Fruit fly (Drosophila melanogaster) whole organism, embryonic: Measurements from ENCODE around the gene obst-F.

Source experiments
- Aef1 ChIP-seq: fragments of 200-800 bp; sonication (Bioruptor generic); IDR thresholded peaks from 3 replicates; pipeline ENCODE4 v1.3.6; 2022; ENCODE audit warnings: missing biosample characterization, missing genetic modification characterization
- Atf6 ChIP-seq: fragments of 200-800 bp; sonication (Bioruptor generic); IDR thresholded peaks from 2 replicates; pipeline ENCODE4 v1.3.6; 2022; ENCODE audit warnings: missing biosample characterization, missing genetic modification characterization
- B-H2 ChIP-seq: fragments of 200-800 bp; sonication (Bioruptor generic); optimal IDR thresholded peaks from 2 replicates; lab custom pipeline; 2018; ENCODE audit warnings: missing biosample characterization, mild to moderate bottlenecking, missing genetic modification characterization
- Bgb ChIP-seq: fragments of 200-800 bp; sonication (Bioruptor generic); IDR thresholded peaks from 2 replicates; pipeline ENCODE4 v1.3.6; 2022; ENCODE audit warnings: missing biosample characterization, missing genetic modification characterization; ENCODE audit not compliant: partially characterized antibody
- CG10543 ChIP-seq: fragments of 200-800 bp; sonication (Bioruptor generic); optimal IDR thresholded peaks from 3 replicates; lab custom pipeline; 2017; ENCODE audit warnings: missing biosample characterization, mild to moderate bottlenecking, missing genetic modification characterization, moderate library complexity
- CG17328 ChIP-seq: fragments of 200-800 bp; sonication (Bioruptor generic); IDR thresholded peaks from 2 replicates; pipeline ENCODE4 v1.3.6; 2022; ENCODE audit warnings: missing biosample characterization, missing genetic modification characterization
- CG17385 ChIP-seq: fragments of 200-800 bp; sonication (Bioruptor generic); optimal IDR thresholded peaks from 3 replicates; lab custom pipeline; 2018; ENCODE audit warnings: missing biosample characterization, mild to moderate bottlenecking, missing genetic modification characterization
- CG18599 ChIP-seq: fragments of 200-800 bp; sonication (Bioruptor generic); optimal IDR thresholded peaks from 3 replicates; lab custom pipeline; 2017; ENCODE audit warnings: missing biosample characterization, missing genetic modification characterization, mild to moderate bottlenecking, moderate library complexity, missing genetic modification reagents
- CG6254 ChIP-seq: fragments of 200-800 bp; sonication (Bioruptor generic); optimal IDR thresholded peaks from 3 replicates; lab custom pipeline; 2017; ENCODE audit warnings: mild to moderate bottlenecking, missing biosample characterization, missing genetic modification reagents, missing genetic modification characterization
- CG6854 ChIP-seq: fragments of 200-800 bp; sonication (Bioruptor generic); optimal IDR thresholded peaks from 3 replicates; lab custom pipeline; 2017; ENCODE audit warnings: missing biosample characterization, mild to moderate bottlenecking, missing genetic modification characterization
- CG7372 ChIP-seq: fragments of 200-800 bp; sonication (Bioruptor generic); IDR thresholded peaks from 2 replicates; pipeline ENCODE4 v1.3.6; 2022; ENCODE audit warnings: missing biosample characterization, missing genetic modification characterization
- CG8765 ChIP-seq: fragments of 200-800 bp; sonication (Bioruptor generic); IDR thresholded peaks from 2 replicates; pipeline ENCODE4 v1.3.6; 2022; ENCODE audit warnings: missing biosample characterization, missing genetic modification characterization
- Eip74EF ChIP-seq, 2 experiments: fragments of 200-800 bp in 1 of 2; fragments of >200 bp in 1 of 2; sonication (Bioruptor generic) in 1 of 2; optimal IDR thresholded peaks; 2 replicates each; lab custom pipeline; 2017 to 2019; ENCODE audit warnings: missing biosample characterization in 2 of 2, missing genetic modification characterization in 2 of 2, mild to moderate bottlenecking in 1 of 2, moderate library complexity in 1 of 2
- Elba2 ChIP-seq: fragments of 200-800 bp; sonication (Bioruptor generic); optimal IDR thresholded peaks from 3 replicates; lab custom pipeline; 2016; ENCODE audit warnings: missing biosample characterization, missing genetic modification characterization
- Fer1 ChIP-seq: fragments of 200-800 bp; sonication (Bioruptor generic); optimal IDR thresholded peaks from 2 replicates; lab custom pipeline; 2017; ENCODE audit warnings: missing biosample characterization, mild to moderate bottlenecking, missing genetic modification characterization
- Fer2 ChIP-seq: fragments of 200-800 bp; sonication (Bioruptor generic); optimal IDR thresholded peaks from 2 replicates; lab custom pipeline; 2018; ENCODE audit warnings: missing biosample characterization, mild to moderate bottlenecking, missing genetic modification characterization, moderate library complexity
- GATAe ChIP-seq: fragments of 200-800 bp; sonication (Bioruptor generic); conservative IDR thresholded peaks from 2 replicates; pipeline ENCODE4 v1.3.6; 2022; ENCODE audit warnings: missing biosample characterization, missing genetic modification characterization
- H2.0 ChIP-seq: fragments of 200-800 bp; sonication (Bioruptor generic); IDR thresholded peaks from 2 replicates; pipeline ENCODE4 v1.3.6; 2022; ENCODE audit warnings: missing biosample characterization, missing genetic modification characterization
- Hmr ChIP-seq: fragments of 200-800 bp; sonication (Bioruptor generic); optimal IDR thresholded peaks from 3 replicates; lab custom pipeline; 2017; ENCODE audit warnings: mild to moderate bottlenecking, missing biosample characterization, missing genetic modification reagents, missing genetic modification characterization
- Hr78 ChIP-seq, 2 experiments: fragments of 200-800 bp in 1 of 2; fragments of >200 bp in 1 of 2; sonication (Bioruptor generic) in 1 of 2; optimal IDR thresholded peaks; 2 replicates each; lab custom pipeline; 2017 to 2019; ENCODE audit warnings: missing biosample characterization in 2 of 2, missing genetic modification characterization in 2 of 2, mild to moderate bottlenecking in 1 of 2, moderate library complexity in 1 of 2
- NC2α ChIP-seq: fragments of 200-800 bp; sonication (Bioruptor generic); optimal IDR thresholded peaks from 2 replicates; lab custom pipeline; 2016; ENCODE audit warnings: missing biosample characterization, missing genetic modification characterization
- Nf-YC ChIP-seq: fragments of 200-800 bp; optimal IDR thresholded peaks from 3 replicates; lab custom pipeline; 2019; ENCODE audit warnings: missing biosample characterization, mild to moderate bottlenecking, missing genetic modification characterization, moderate library complexity
- NfI ChIP-seq: fragments of 200-800 bp; sonication (Bioruptor generic); optimal IDR thresholded peaks from 3 replicates; lab custom pipeline; 2018; ENCODE audit warnings: missing biosample characterization, mild to moderate bottlenecking, missing genetic modification characterization, moderate library complexity
- Rfx ChIP-seq: fragments of 200-800 bp; sonication (Bioruptor generic); IDR thresholded peaks from 2 replicates; pipeline ENCODE4 v1.3.6; 2022; ENCODE audit warnings: missing biosample characterization, missing genetic modification characterization
- Spps ChIP-seq: fragments of 200-800 bp; sonication (Bioruptor generic); optimal IDR thresholded peaks from 2 replicates; lab custom pipeline; 2018; ENCODE audit warnings: missing biosample characterization, mild to moderate bottlenecking, missing genetic modification characterization
- Sry-δ ChIP-seq: fragments of 200-800 bp; sonication (Bioruptor generic); optimal IDR thresholded peaks from 2 replicates; lab custom pipeline; 2016; ENCODE audit warnings: missing biosample characterization, missing genetic modification characterization
- Stat92E ChIP-seq, 3 experiments: fragments of >200 bp in 2 of 3; fragments of 200-800 bp in 1 of 3; sonication (Bioruptor generic) in 1 of 3; optimal IDR thresholded peaks; 2 replicates each; lab custom pipeline; 2017 to 2019; ENCODE audit warnings: missing biosample characterization in 3 of 3, missing genetic modification characterization in 3 of 3, mild to moderate bottlenecking in 1 of 3, moderate library complexity in 1 of 3
- aop ChIP-seq: fragments of 200-800 bp; sonication (Bioruptor generic); IDR thresholded peaks from 2 replicates; pipeline ENCODE4 v1.3.6; 2022; ENCODE audit warnings: missing biosample characterization, missing genetic modification characterization
- ci ChIP-seq: fragments of 200-800 bp; sonication (Bioruptor generic); IDR thresholded peaks from 3 replicates; pipeline ENCODE4 v1.3.6; 2022; ENCODE audit warnings: missing biosample characterization, missing genetic modification characterization
- dpn ChIP-seq, 2 experiments: fragments of 200-800 bp; sonication (Bioruptor generic); optimal IDR thresholded peaks; 3 replicates each; lab custom pipeline; 2016; ENCODE audit warnings: missing biosample characterization in 2 of 2, missing genetic modification characterization in 2 of 2
- ems ChIP-seq: fragments of 200-800 bp; sonication (Bioruptor generic); optimal IDR thresholded peaks from 3 replicates; lab custom pipeline; 2016; ENCODE audit warnings: missing biosample characterization, missing genetic modification characterization
- ewg ChIP-seq: fragments of 200-800 bp; sonication (Bioruptor generic); optimal IDR thresholded peaks from 3 replicates; lab custom pipeline; 2017; ENCODE audit warnings: mild to moderate bottlenecking, missing biosample characterization, missing genetic modification reagents, missing genetic modification characterization
- exex ChIP-seq: fragments of 200-800 bp; sonication (Bioruptor generic); optimal IDR thresholded peaks from 4 replicates; lab custom pipeline; 2018; ENCODE audit warnings: missing biosample characterization, mild to moderate bottlenecking, missing genetic modification characterization, moderate library complexity
- fd96Cb ChIP-seq: fragments of 200-800 bp; sonication (Bioruptor generic); optimal IDR thresholded peaks from 2 replicates; lab custom pipeline; 2018; ENCODE audit warnings: missing biosample characterization, mild to moderate bottlenecking, missing genetic modification characterization, moderate library complexity
- gem ChIP-seq: fragments of 200-800 bp; sonication (Bioruptor generic); optimal IDR thresholded peaks from 2 replicates; lab custom pipeline; 2019; ENCODE audit warnings: missing biosample characterization, mild to moderate bottlenecking, missing genetic modification characterization, moderate library complexity
- gfzf ChIP-seq: fragments of 200-800 bp; sonication (Bioruptor generic); optimal IDR thresholded peaks from 2 replicates; lab custom pipeline; 2016; ENCODE audit warnings: missing biosample characterization, mild to moderate bottlenecking, missing genetic modification characterization, moderate library complexity
- grn ChIP-seq: fragments of 200-800 bp; sonication (Bioruptor generic); optimal IDR thresholded peaks from 3 replicates; lab custom pipeline; 2017; ENCODE audit warnings: missing biosample characterization, missing genetic modification characterization
- ken ChIP-seq: fragments of 200-800 bp; sonication (Bioruptor generic); IDR thresholded peaks from 3 replicates; pipeline ENCODE4 v1.3.6; 2022; ENCODE audit warnings: missing biosample characterization, missing genetic modification characterization
- lab ChIP-seq: fragments of 200-800 bp; sonication (Bioruptor generic); optimal IDR thresholded peaks from 3 replicates; lab custom pipeline; 2017; ENCODE audit warnings: missing biosample characterization, missing genetic modification characterization, mild to moderate bottlenecking, moderate library complexity, missing genetic modification reagents
- nmo ChIP-seq: fragments of 200-800 bp; sonication (Bioruptor generic); optimal IDR thresholded peaks from 2 replicates; lab custom pipeline; 2018; ENCODE audit warnings: missing biosample characterization, mild to moderate bottlenecking, missing genetic modification characterization, moderate library complexity
- nom ChIP-seq: fragments of 200-800 bp; sonication (Bioruptor generic); optimal IDR thresholded peaks from 2 replicates; lab custom pipeline; 2017; ENCODE audit warnings: missing biosample characterization, missing genetic modification characterization, mild to moderate bottlenecking, moderate library complexity, missing genetic modification reagents
- scrt ChIP-seq: fragments of 200-800 bp; sonication (Bioruptor generic); optimal IDR thresholded peaks from 2 replicates; lab custom pipeline; 2018; ENCODE audit warnings: missing biosample characterization, mild to moderate bottlenecking, missing genetic modification characterization, moderate library complexity
- sens ChIP-seq: fragments of 200-800 bp; sonication (Bioruptor generic); peaks from one replicate; lab custom pipeline; 2016; ENCODE audit warnings: missing biosample characterization, missing genetic modification characterization
- sug ChIP-seq: fragments of 200-800 bp; optimal IDR thresholded peaks from 2 replicates; lab custom pipeline; 2019; ENCODE audit warnings: missing biosample characterization, mild to moderate bottlenecking, missing genetic modification characterization, moderate library complexity
- toy ChIP-seq: fragments of 200-800 bp; sonication (Bioruptor generic); IDR thresholded peaks from 2 replicates; pipeline ENCODE4 v1.3.6; 2022; ENCODE audit warnings: missing biosample characterization, missing genetic modification characterization

The obst-F gene

DNA sequence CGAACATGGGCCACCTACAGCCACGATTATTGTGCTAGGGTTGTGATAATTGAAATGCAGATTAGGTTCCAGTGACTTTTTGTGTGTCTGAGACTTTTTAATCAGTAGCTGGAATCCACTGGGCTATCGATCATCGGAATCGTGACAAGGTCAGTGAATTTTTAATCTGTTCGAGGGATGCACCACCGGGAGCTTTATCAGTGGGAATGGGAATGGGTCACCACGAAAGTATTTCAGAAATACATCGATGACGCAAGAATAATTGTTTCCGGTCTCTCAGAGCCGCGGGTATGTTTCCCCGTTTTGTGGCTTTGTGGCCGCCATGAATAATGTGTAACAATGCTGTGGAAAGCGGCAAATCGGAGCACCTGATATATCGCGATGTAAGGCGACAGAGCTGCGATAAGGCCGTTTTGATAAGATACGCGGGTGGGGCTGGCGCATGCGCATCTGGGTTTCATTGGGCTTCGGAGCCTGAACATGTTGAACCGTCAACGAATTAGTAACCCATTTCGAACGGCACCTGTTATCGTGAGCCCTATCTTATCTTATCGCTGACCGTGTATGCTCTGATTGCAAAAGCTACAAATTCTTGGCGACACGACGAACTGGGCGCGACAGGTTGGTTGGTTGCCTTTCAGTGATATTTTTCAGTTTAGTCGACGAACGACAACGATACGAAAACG lies 13.4 kb downstream of the obst-F start, which contains the start of gene Ssk (continued):
- peak; percentile 45 for TF ChIP-seq CG6854 (GFP tag; lab: Kevin White, UChicago)
- peak; percentile 73; the same call in 1 of the 2 replicates for TF ChIP-seq Atf6
- peak; percentile 81 for TF ChIP-seq sug (tag; lab: Kevin White, UChicago)
- peak; percentile 12; the same call in 1 of the 2 replicates for TF ChIP-seq aop
- peak in 1 of 2 experiments; percentile 22 for TF ChIP-seq Eip74EF (GFP tag; optimal IDR thresholded peaks at IDR 0.05; lab: Kevin White, UChicago)
- TF ChIP-seq Hmr (GFP tag; lab: Kevin White, UChicago), result peak; percentile 54
- peak; percentile 22 for TF ChIP-seq CG17385 (GFP tag; lab: Kevin White, UChicago)
- TF ChIP-seq CG18599 (GFP tag; lab: Kevin White, UChicago), result peak; percentile 34
- TF ChIP-seq sens (GFP tag; lab: Kevin White, UChicago), result peak; percentile 28
- no peak for TF ChIP-seq ems
- peak; percentile 27 for TF ChIP-seq scrt (GFP tag; lab: Kevin White, UChicago)
- TF ChIP-seq GATAe (GFP tag; lab: Robert Waterston, UW), result peak; percentile 99
- peak; percentile 40 for TF ChIP-seq B-H2 (GFP tag; lab: Kevin White, UChicago)
- peak; percentile 37; the same call in 1 of the 2 replicates for TF ChIP-seq Bgb (GFP tag; lab: Robert Waterston, UW)
- TF ChIP-seq exex (tag; lab: Kevin White, UChicago), result peak; percentile 90
- TF ChIP-seq grn (GFP tag; lab: Kevin White, UChicago), result peak; percentile 98
- 0 out of 3 replicates have a peak, but pooled peaks have one; percentile 22 for TF ChIP-seq ken (GFP tag; lab: Robert Waterston, UW)
- no peak for TF ChIP-seq NC2α (GFP tag; lab: Kevin White, UChicago)
- TF ChIP-seq Aef1 (GFP tag; lab: Robert Waterston, UW), result no peak
- peak in 1 of 2 experiments; percentile 20 for TF ChIP-seq Hr78 (GFP tag; optimal IDR thresholded peaks at IDR 0.05; lab: Kevin White, UChicago)
- TF ChIP-seq Fer2 (tag; lab: Kevin White, UChicago), result no peak
- TF ChIP-seq Elba2 (GFP tag; lab: Kevin White, UChicago), result no peak
- peak; percentile 90 for TF ChIP-seq CG10543 (GFP tag; lab: Kevin White, UChicago)
- peak; percentile 45 for TF ChIP-seq Nf-YC (tag; lab: Kevin White, UChicago)
- TF ChIP-seq Fer1 (GFP tag; lab: Kevin White, UChicago), result peak; percentile 43
- peak; percentile 52 for TF ChIP-seq lab (GFP tag; lab: Kevin White, UChicago)
- no peak for TF ChIP-seq Spps

DNA sequence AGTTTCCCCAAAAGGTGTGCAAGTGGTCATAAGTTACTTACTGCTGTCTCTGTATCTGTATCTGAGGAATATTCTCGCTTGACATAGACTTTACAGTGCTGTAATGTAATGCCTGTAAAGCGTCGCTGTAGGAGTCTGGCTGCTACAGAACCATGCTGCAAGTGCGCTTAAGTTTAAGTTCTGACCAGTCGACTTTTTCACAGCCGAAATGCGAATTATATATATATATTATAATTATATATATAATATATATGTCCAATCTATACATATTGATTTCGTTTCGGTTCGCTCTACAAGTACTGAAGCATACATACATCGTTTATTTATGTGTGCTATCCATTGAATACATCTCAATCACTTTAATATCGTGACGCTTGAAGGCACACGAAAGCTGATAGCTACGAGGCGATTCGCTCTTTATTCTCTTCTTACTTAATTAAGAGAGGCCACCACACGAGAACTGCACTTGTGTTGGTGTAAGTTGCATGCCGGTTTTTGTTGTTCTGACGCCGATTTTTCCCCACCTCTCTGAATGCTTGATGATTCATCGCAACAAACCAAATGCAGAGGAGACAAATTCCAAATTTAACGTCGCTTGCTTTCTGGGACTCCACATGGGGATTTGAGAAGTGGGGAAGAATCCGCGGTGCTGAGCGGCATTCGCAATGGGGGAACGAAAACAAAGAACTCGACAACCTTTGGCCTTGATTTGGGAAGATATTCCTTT lies 15.0 kb downstream of the obst-F start:
- 0 out of 2 replicates have a peak, but pooled peaks have one; percentile 24 for TF ChIP-seq Rfx (GFP tag; lab: Robert Waterston, UW)
- no peak for TF ChIP-seq CG7372 (GFP tag; lab: Robert Waterston, UW)
- TF ChIP-seq sug (tag; lab: Kevin White, UChicago), result peak; percentile 56
- no peak for TF ChIP-seq Sry-δ (GFP tag; lab: Kevin White, UChicago)
- TF ChIP-seq ci (GFP tag; lab: Robert Waterston, UW), result peak; percentile 73
- TF ChIP-seq nom (GFP tag; lab: Kevin White, UChicago), result peak; percentile 60
- TF ChIP-seq CG8765 (GFP tag; lab: Robert Waterston, UW), result no peak
- TF ChIP-seq gfzf (GFP tag; lab: Kevin White, UChicago), result no peak
- no peak for TF ChIP-seq gem (tag; lab: Kevin White, UChicago)
- TF ChIP-seq nmo (GFP tag; lab: Kevin White, UChicago), result peak; percentile 65
- peak; percentile 38 for TF ChIP-seq NfI (GFP tag; lab: Kevin White, UChicago)
- TF ChIP-seq Stat92E (GFP tag; optimal IDR thresholded peaks at IDR 0.05; lab: Kevin White, UChicago), result peak in 1 of 3 experiments; percentile 50
- TF ChIP-seq toy (GFP tag; lab: Robert Waterston, UW), result no peak
- 0 out of 2 replicates have a peak, but pooled peaks have one; percentile 18 for TF ChIP-seq CG17328
- no peak for TF ChIP-seq fd96Cb (tag; lab: Kevin White, UChicago)
- no peak for TF ChIP-seq dpn (GFP tag; optimal IDR thresholded peaks at IDR 0.05; lab: Kevin White, UChicago)
- TF ChIP-seq B-H2 (GFP tag; lab: Kevin White, UChicago), result peak; percentile 12
- TF ChIP-seq ewg (GFP tag; lab: Kevin White, UChicago), result peak; percentile 44
- TF ChIP-seq CG6254, result peak; percentile 1
- peak; percentile 35 for TF ChIP-seq Nf-YC (tag; lab: Kevin White, UChicago)
- no peak for TF ChIP-seq H2.0 (GFP tag; lab: Robert Waterston, UW)
